Fruit fly (Drosophila melanogaster) Kc167 (cell line): ENCODE data around the gene CG12729.

Experiments
- Myc ChIP-seq: fragments of >200 bp; optimal IDR thresholded peaks from 2 replicates; lab custom pipeline; 2017; ENCODE audit warnings: missing external identifiers
- Sin3A ChIP-seq: fragments of >200 bp; optimal IDR thresholded peaks from 2 replicates; lab custom pipeline; 2018; ENCODE audit warnings: missing external identifiers
- h ChIP-seq: fragments of >200 bp; optimal IDR thresholded peaks from 3 replicates; lab custom pipeline; 2018; ENCODE audit warnings: missing external identifiers
- insv ChIP-seq: fragments of >200 bp; optimal IDR thresholded peaks from 3 replicates; lab custom pipeline; 2018; ENCODE audit warnings: missing external identifiers
- psq ChIP-seq: fragments of >200 bp; optimal IDR thresholded peaks from 2 replicates; lab custom pipeline; 2017; ENCODE audit warnings: missing external identifiers
- ttk ChIP-seq: sonication (Bioruptor generic); optimal IDR thresholded peaks from 2 replicates; lab custom pipeline; 2017; ENCODE audit warnings: missing external identifiers

DNA sequence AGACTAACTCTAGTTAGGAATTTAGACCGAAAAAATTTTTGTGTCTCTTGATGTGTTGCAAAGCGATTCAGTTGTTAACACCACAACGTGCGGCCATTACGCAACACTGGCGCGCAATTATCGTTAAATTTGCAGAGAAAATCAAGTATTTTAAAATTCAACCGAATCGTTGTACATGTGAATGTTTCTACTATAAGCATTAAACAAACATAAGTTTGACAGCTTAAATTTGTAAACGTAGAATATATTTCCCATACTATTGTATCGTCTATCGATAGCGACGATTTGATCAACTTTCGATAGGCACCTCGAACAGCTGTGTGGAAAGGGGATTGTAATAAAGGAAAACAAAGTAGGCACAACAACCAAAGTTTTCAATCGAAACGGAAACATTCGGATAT is 34.5 kb downstream of the CG12729 start, which contains the start of the genes Usp30 and CG16721:
- TF ChIP-seq Sin3A (lab: Kevin White, UChicago), result peak; percentile 4
- no peak for TF ChIP-seq ttk (lab: Kevin White, UChicago)
- TF ChIP-seq insv (lab: Kevin White, UChicago), result no peak
- no peak for TF ChIP-seq h (lab: Kevin White, UChicago)
- TF ChIP-seq Myc (lab: Kevin White, UChicago), result no peak
- peak; percentile 25 for TF ChIP-seq psq (lab: Kevin White, UChicago)
